Fruit fly (Drosophila melanogaster): ENCODE measurements around the gene CG14326.

dm6 chr3R:17624968-17625367 lies 6.1 kb downstream of the CG14326 start, which contains the start of gene AttD:
- TF ChIP-seq Dll (optimal IDR thresholded peaks at IDR 0.05) (no peak), EcR (GFP tag; optimal IDR thresholded peaks at IDR 0.05) (no peak), pan (optimal IDR thresholded peaks at IDR 0.05) (no peak)
